Worm (Caenorhabditis elegans): ENCODE data around the gene D2096.12.

ce11 chrIV:8380266-8380850 lies 17.1 kb downstream of the D2096.12 start:
- TF ChIP-seq bed-3 (GFP tag; optimal IDR thresholded peaks at IDR 0.05) (no peak), flh-1 (GFP tag; optimal IDR thresholded peaks at IDR 0.05) (no peak), nhr-76 (tag; optimal IDR thresholded peaks at IDR 0.05) (no peak), nhr-237 (tag; optimal IDR thresholded peaks at IDR 0.05) (no peak)

All from whole organism, mixed stage, embryonic.